Worm (Caenorhabditis elegans) whole organism, L4 larva: ENCODE results near the gene ttx-3.

Source experiments
- ceh-82 ChIP-seq: sonication (generic microtip); optimal IDR thresholded peaks from 2 replicates; lab custom pipeline; 2017; ENCODE audit warnings: missing biosample characterization, missing genetic modification characterization
- dve-1 ChIP-seq: sonication (generic microtip); optimal IDR thresholded peaks from 2 replicates; lab custom pipeline; 2017; ENCODE audit warnings: antibody characterized with exemption, mild to moderate bottlenecking, missing genetic modification characterization, missing compliant biosample characterization; ENCODE audit not compliant: insufficient read depth
- jun-1 ChIP-seq: fragments of 150-350 bp; optimal IDR thresholded peaks from 2 replicates; lab custom pipeline; 2014; ENCODE audit warnings: missing biosample characterization, missing genetic modification reagents, missing genetic modification characterization
- nhr-111 ChIP-seq: fragments of 200-800 bp; sonication (Bioruptor generic); optimal IDR thresholded peaks from 2 replicates; lab custom pipeline; 2018; ENCODE audit warnings: mild to moderate bottlenecking, missing genetic modification characterization, missing compliant biosample characterization
- pha-4 ChIP-seq, 2 experiments: fragments of 150-350 bp in 1 of 2; fragments of 200-800 bp in 1 of 2; sonication (Bioruptor generic) in 1 of 2; IDR thresholded peaks in 1 of 2; optimal IDR thresholded peaks in 1 of 2; 2 replicates each; pipeline versions ENCODE4 v1.3.6 to Lab custom; 2014 to 2022; ENCODE audit warnings: missing genetic modification characterization in 2 of 2, missing genetic modification reagents in 2 of 2, missing biosample characterization in 1 of 2, missing compliant biosample characterization in 1 of 2
- ztf-11 ChIP-seq: fragments of 150-350 bp; optimal IDR thresholded peaks from 2 replicates; lab custom pipeline; 2014; ENCODE audit warnings: missing biosample characterization, missing genetic modification characterization

- no peak for TF ChIP-seq dve-1
- TF ChIP-seq ceh-82 (tag; lab: Kevin White, UChicago), result no peak
- no peak for TF ChIP-seq jun-1 (tag; lab: Kevin White, UChicago)
- no peak for TF ChIP-seq pha-4 (GFP tag; IDR thresholded peaks at IDR 0.05; lab: Robert Waterston, UW)
- no peak for TF ChIP-seq pha-4 (tag; optimal IDR thresholded peaks at IDR 0.05; lab: Kevin White, UChicago)
- TF ChIP-seq ztf-11 (tag; lab: Kevin White, UChicago), result no peak
- TF ChIP-seq nhr-111 (GFP tag; lab: Kevin White, UChicago), result no peak
These were observed 50.4 kb downstream of the ttx-3 start for ce11 chrX:11718751-11719150.
